Fruit fly (Drosophila melanogaster) whole organism, embryonic: Measurements from ENCODE around the gene Spec2.

ENCODE experiments used
- Asciz ChIP-seq: fragments of 200-800 bp; sonication (Bioruptor generic); optimal IDR thresholded peaks from 2 replicates; lab custom pipeline; 2017; ENCODE audit warnings: missing biosample characterization, mild to moderate bottlenecking, missing genetic modification characterization, missing genetic modification reagents
- Atf-2 ChIP-seq: fragments of 200-800 bp; sonication (Bioruptor generic); optimal IDR thresholded peaks from 2 replicates; lab custom pipeline; 2016; ENCODE audit warnings: missing biosample characterization, missing genetic modification characterization
- CG10209 ChIP-seq: fragments of 200-800 bp; sonication (Bioruptor generic); optimal IDR thresholded peaks from 3 replicates; lab custom pipeline; 2017; ENCODE audit warnings: missing biosample characterization, mild to moderate bottlenecking, missing genetic modification characterization, missing genetic modification reagents
- CG10431 ChIP-seq: fragments of 200-800 bp; sonication (Bioruptor generic); optimal IDR thresholded peaks from 3 replicates; lab custom pipeline; 2018; ENCODE audit warnings: missing biosample characterization, mild to moderate bottlenecking, missing genetic modification characterization
- CG10959 ChIP-seq: fragments of 200-800 bp; sonication (Bioruptor generic); IDR thresholded peaks from 2 replicates; pipeline ENCODE4 v1.3.6; 2022; ENCODE audit warnings: missing biosample characterization, missing genetic modification characterization
- CG11723 ChIP-seq: fragments of 200-800 bp; sonication (Bioruptor generic); optimal IDR thresholded peaks from 2 replicates; lab custom pipeline; 2017; ENCODE audit warnings: missing biosample characterization, mild to moderate bottlenecking, missing genetic modification characterization
- CG13296 ChIP-seq: fragments of 200-800 bp; sonication (Bioruptor generic); optimal IDR thresholded peaks from 3 replicates; lab custom pipeline; 2018; ENCODE audit warnings: missing biosample characterization, mild to moderate bottlenecking, missing genetic modification characterization
- CG13894 ChIP-seq: fragments of 200-800 bp; sonication (Bioruptor generic); optimal IDR thresholded peaks from 3 replicates; lab custom pipeline; 2018; ENCODE audit warnings: missing biosample characterization, mild to moderate bottlenecking, missing genetic modification characterization, moderate library complexity
- CG15011 ChIP-seq: fragments of 200-800 bp; sonication (Bioruptor generic); optimal IDR thresholded peaks from 3 replicates; lab custom pipeline; 2018; ENCODE audit warnings: missing biosample characterization, mild to moderate bottlenecking, missing genetic modification characterization
- CG16779 ChIP-seq: fragments of 200-800 bp; sonication (Bioruptor generic); IDR thresholded peaks from 2 replicates; pipeline ENCODE4 v1.3.6; 2022; ENCODE audit warnings: missing biosample characterization, missing genetic modification characterization
- CG16863 ChIP-seq: fragments of 200-800 bp; sonication (Bioruptor generic); optimal IDR thresholded peaks from 3 replicates; lab custom pipeline; 2016; ENCODE audit warnings: missing biosample characterization, missing genetic modification characterization
- CG17361 ChIP-seq: fragments of 200-800 bp; sonication (Bioruptor generic); IDR thresholded peaks from 3 replicates; pipeline ENCODE4 v1.3.6; 2022; ENCODE audit warnings: missing biosample characterization, missing genetic modification characterization
- CG17612 ChIP-seq: fragments of 200-800 bp; sonication (Bioruptor generic); IDR thresholded peaks from 2 replicates; pipeline ENCODE4 v1.3.6; 2022; ENCODE audit warnings: missing biosample characterization, missing genetic modification characterization
- CG1792 ChIP-seq: fragments of 200-800 bp; sonication (Bioruptor generic); optimal IDR thresholded peaks from 2 replicates; lab custom pipeline; 2016; ENCODE audit warnings: missing biosample characterization, missing genetic modification characterization
- CG18262 ChIP-seq: fragments of 200-800 bp; optimal IDR thresholded peaks from 3 replicates; lab custom pipeline; 2019; ENCODE audit warnings: missing biosample characterization, mild to moderate bottlenecking, missing genetic modification characterization, moderate library complexity
- CG34376 ChIP-seq: fragments of 200-800 bp; sonication (Bioruptor generic); optimal IDR thresholded peaks from 2 replicates; lab custom pipeline; 2018; ENCODE audit warnings: missing biosample characterization, mild to moderate bottlenecking, missing genetic modification characterization
- CG3726 ChIP-seq: fragments of 200-800 bp; sonication (Bioruptor generic); IDR thresholded peaks from 3 replicates; pipeline ENCODE4, ENCODE4 v1.3.6; 2022; ENCODE audit warnings: missing biosample characterization, missing genetic modification characterization
- CG42726 ChIP-seq: fragments of 200-800 bp; sonication (Bioruptor generic); IDR thresholded peaks from 2 replicates; pipeline ENCODE4 v1.3.6; 2022; ENCODE audit warnings: missing biosample characterization, missing genetic modification characterization; ENCODE audit not compliant: partially characterized antibody
- CG4360 ChIP-seq: fragments of 200-800 bp; sonication (Bioruptor generic); IDR thresholded peaks from 2 replicates; pipeline ENCODE4 v1.3.6; 2022; ENCODE audit warnings: missing biosample characterization, missing genetic modification characterization
- CG4617 ChIP-seq: fragments of 200-800 bp; sonication (Bioruptor generic); optimal IDR thresholded peaks from 3 replicates; lab custom pipeline; 2016; ENCODE audit warnings: missing biosample characterization, missing genetic modification characterization, borderline replicate concordance
- CG6765 ChIP-seq: fragments of 200-800 bp; sonication (Bioruptor generic); optimal IDR thresholded peaks from 3 replicates; lab custom pipeline; 2017; ENCODE audit warnings: missing biosample characterization, mild to moderate bottlenecking, missing genetic modification characterization
- CG9797 ChIP-seq: fragments of 200-800 bp; sonication (Bioruptor generic); optimal IDR thresholded peaks from 3 replicates; lab custom pipeline; 2018; ENCODE audit warnings: missing biosample characterization, mild to moderate bottlenecking, missing genetic modification characterization
- Dbx ChIP-seq: fragments of 200-800 bp; sonication (Bioruptor generic); IDR thresholded peaks from 3 replicates; pipeline ENCODE4 v1.3.6; 2022; ENCODE audit warnings: missing biosample characterization, missing genetic modification characterization
- Fer3 ChIP-seq: fragments of 200-800 bp; sonication (Bioruptor generic); optimal IDR thresholded peaks from 2 replicates; lab custom pipeline; 2018; ENCODE audit warnings: missing biosample characterization, mild to moderate bottlenecking, missing genetic modification characterization, moderate library complexity
- HLH4C ChIP-seq: fragments of 200-800 bp; sonication (Bioruptor generic); IDR thresholded peaks from 3 replicates; pipeline ENCODE4 v1.3.6; 2022; ENCODE audit warnings: missing biosample characterization, missing genetic modification characterization; ENCODE audit not compliant: partially characterized antibody
- Hmr ChIP-seq: fragments of 200-800 bp; sonication (Bioruptor generic); optimal IDR thresholded peaks from 3 replicates; lab custom pipeline; 2017; ENCODE audit warnings: mild to moderate bottlenecking, missing biosample characterization, missing genetic modification reagents, missing genetic modification characterization
- MESR4 ChIP-seq: fragments of 200-800 bp; sonication (Bioruptor generic); optimal IDR thresholded peaks from 2 replicates; lab custom pipeline; 2018; ENCODE audit warnings: missing biosample characterization, mild to moderate bottlenecking, missing genetic modification characterization, moderate library complexity
- Meics ChIP-seq: fragments of 200-800 bp; sonication (Bioruptor generic); optimal IDR thresholded peaks from 2 replicates; lab custom pipeline; 2017; ENCODE audit warnings: missing biosample characterization, mild to moderate bottlenecking, missing genetic modification characterization
- Side ChIP-seq: fragments of 200-800 bp; sonication (Bioruptor generic); optimal IDR thresholded peaks from 2 replicates; lab custom pipeline; 2016; ENCODE audit warnings: missing biosample characterization, missing genetic modification characterization
- Tbp ChIP-seq: fragments of >200 bp; optimal IDR thresholded peaks from 2 replicates; lab custom pipeline; 2018; ENCODE audit warnings: missing biosample characterization, missing genetic modification characterization
- ab ChIP-seq: fragments of 200-800 bp; sonication (Bioruptor generic); optimal IDR thresholded peaks from 2 replicates; lab custom pipeline; 2016; ENCODE audit warnings: missing biosample characterization, missing genetic modification characterization
- ase ChIP-seq: fragments of 200-800 bp; sonication (Bioruptor generic); IDR thresholded peaks from 3 replicates; pipeline ENCODE4 v1.3.6; 2022; ENCODE audit warnings: missing biosample characterization, missing genetic modification characterization
- bab2 ChIP-seq: fragments of 200-800 bp; sonication (Bioruptor generic); optimal IDR thresholded peaks from 2 replicates; lab custom pipeline; 2016; ENCODE audit warnings: missing biosample characterization, missing genetic modification characterization
- cad ChIP-seq: fragments of >200 bp; optimal IDR thresholded peaks from 2 replicates; lab custom pipeline; 2017; ENCODE audit warnings: missing biosample characterization, missing genetic modification characterization
- dm ChIP-seq: fragments of 200-800 bp; sonication (Bioruptor generic); optimal IDR thresholded peaks from 3 replicates; lab custom pipeline; 2016; ENCODE audit warnings: missing biosample characterization, missing genetic modification characterization
- dysf ChIP-seq: fragments of 200-800 bp; sonication (Bioruptor generic); IDR thresholded peaks from 3 replicates; pipeline ENCODE4 v1.3.6; 2022; ENCODE audit warnings: missing biosample characterization, missing genetic modification characterization
- en ChIP-seq: fragments of 200-800 bp; sonication (Bioruptor generic); optimal IDR thresholded peaks from 2 replicates; lab custom pipeline; 2016; ENCODE audit warnings: missing biosample characterization, missing genetic modification characterization
- fd102C ChIP-seq: fragments of 200-800 bp; sonication (Bioruptor generic); optimal IDR thresholded peaks from 2 replicates; lab custom pipeline; 2018; ENCODE audit warnings: missing biosample characterization, mild to moderate bottlenecking, missing genetic modification characterization, moderate library complexity
- fu2 ChIP-seq: fragments of 200-800 bp; sonication (Bioruptor generic); optimal IDR thresholded peaks from 2 replicates; lab custom pipeline; 2016; ENCODE audit warnings: missing biosample characterization, missing genetic modification characterization
- h ChIP-seq: fragments of >200 bp; optimal IDR thresholded peaks from 2 replicates; lab custom pipeline; 2017
- lmd ChIP-seq: fragments of 200-800 bp; sonication (Bioruptor generic); IDR thresholded peaks from 2 replicates; pipeline ENCODE4 v1.3.6; 2022; ENCODE audit warnings: missing biosample characterization, missing genetic modification characterization
- pfk ChIP-seq: fragments of 200-800 bp; sonication (Bioruptor generic); optimal IDR thresholded peaks from 2 replicates; lab custom pipeline; 2018; ENCODE audit warnings: missing biosample characterization, mild to moderate bottlenecking, missing genetic modification characterization, moderate library complexity
- repo ChIP-seq: fragments of 200-800 bp; sonication (Bioruptor generic); optimal IDR thresholded peaks from 2 replicates; lab custom pipeline; 2016; ENCODE audit warnings: missing biosample characterization, missing genetic modification characterization
- sc ChIP-seq, 3 experiments: fragments of >200 bp in 2 of 3; fragments of 200-800 bp in 1 of 3; sonication (Bioruptor generic) in 1 of 3; optimal IDR thresholded peaks; 2 replicates in 2 of 3; 3 replicates in 1 of 3; lab custom pipeline; 2017; ENCODE audit warnings: mild to moderate bottlenecking in 1 of 3, missing biosample characterization in 1 of 3, missing genetic modification characterization in 1 of 3, missing genetic modification reagents in 1 of 3
- sd ChIP-seq: fragments of 200-800 bp; sonication (Bioruptor generic); optimal IDR thresholded peaks from 3 replicates; lab custom pipeline; 2018; ENCODE audit warnings: missing biosample characterization, mild to moderate bottlenecking, missing genetic modification characterization, moderate library complexity
- sens-2 ChIP-seq: fragments of 200-800 bp; sonication (Bioruptor generic); IDR thresholded peaks from 2 replicates; pipeline ENCODE4 v1.3.6; 2022; ENCODE audit warnings: missing biosample characterization, missing genetic modification characterization
- sug ChIP-seq: fragments of 200-800 bp; optimal IDR thresholded peaks from 2 replicates; lab custom pipeline; 2019; ENCODE audit warnings: missing biosample characterization, mild to moderate bottlenecking, missing genetic modification characterization, moderate library complexity
- tll ChIP-seq, 2 experiments: fragments of 200-800 bp in 1 of 2; fragments of >200 bp in 1 of 2; sonication (Bioruptor generic) in 1 of 2; optimal IDR thresholded peaks; 2 replicates each; lab custom pipeline; 2017 to 2019; ENCODE audit warnings: missing biosample characterization in 2 of 2, missing genetic modification characterization in 2 of 2, mild to moderate bottlenecking in 1 of 2, moderate library complexity in 1 of 2
- zf30C ChIP-seq: fragments of 200-800 bp; sonication (Bioruptor generic); optimal IDR thresholded peaks from 3 replicates; lab custom pipeline; 2018; ENCODE audit warnings: missing biosample characterization, mild to moderate bottlenecking, missing genetic modification characterization

Gene Spec2

dm6 chr3R:5624115-5624878 is at the start of gene Spec2, which contains the start of the genes Dph4 and RpL13A (continued):
- peak; percentile 100 for TF ChIP-seq MESR4
- TF ChIP-seq Meics (GFP tag; lab: Kevin White, UChicago) = peak; percentile 97
- no peak for TF ChIP-seq h
- peak; percentile 94 for TF ChIP-seq CG10209 (GFP tag; lab: Kevin White, UChicago)
- no peak for TF ChIP-seq CG4360 (GFP tag; lab: Robert Waterston, UW)
- TF ChIP-seq sug (tag; lab: Kevin White, UChicago) = peak; percentile 91
- peak; percentile 83 for TF ChIP-seq CG4617 (GFP tag; lab: Kevin White, UChicago)
- TF ChIP-seq dm = peak; percentile 97
- peak; percentile 92 for TF ChIP-seq Asciz
- peak; percentile 92 for TF ChIP-seq CG10431
- peak; percentile 88 for TF ChIP-seq fu2 (GFP tag; lab: Kevin White, UChicago)
- TF ChIP-seq CG11723 (GFP tag; lab: Kevin White, UChicago) = peak; percentile 93
- peak; percentile 96 for TF ChIP-seq Side
- no peak for TF ChIP-seq Dbx (GFP tag; lab: Robert Waterston, UW)
- TF ChIP-seq pfk (GFP tag; lab: Kevin White, UChicago) = peak; percentile 84
- no peak for TF ChIP-seq cad
- no peak for TF ChIP-seq dysf
- TF ChIP-seq sd (tag; lab: Kevin White, UChicago) = no peak
- no peak for TF ChIP-seq HLH4C
- no peak for TF ChIP-seq lmd (GFP tag; lab: Robert Waterston, UW)
- TF ChIP-seq Tbp (GFP tag; lab: Kevin White, UChicago) = peak; percentile 52
- peak; percentile 59 for TF ChIP-seq zf30C (GFP tag; lab: Kevin White, UChicago)
- peak; percentile 81 for TF ChIP-seq repo
- TF ChIP-seq CG16779 = no peak
- TF ChIP-seq Atf-2 (GFP tag; lab: Kevin White, UChicago) = peak; percentile 88
- peak; percentile 16 for TF ChIP-seq ab (GFP tag; lab: Kevin White, UChicago)
- TF ChIP-seq sc (optimal IDR thresholded peaks at IDR 0.05; lab: Kevin White, UChicago) = no peak
- peak; percentile 86 for TF ChIP-seq sc (GFP tag; optimal IDR thresholded peaks at IDR 0.05; lab: Kevin White, UChicago)
- TF ChIP-seq CG3726 (GFP tag; lab: Robert Waterston, UW) = no peak
- TF ChIP-seq ase = no peak
- no peak for TF ChIP-seq CG17612 (GFP tag; lab: Robert Waterston, UW)
- no peak for TF ChIP-seq CG17361 (GFP tag; lab: Robert Waterston, UW)
- TF ChIP-seq CG16863 = peak; percentile 86
- peak; percentile 98 for TF ChIP-seq CG9797
- TF ChIP-seq CG13296 (GFP tag; lab: Kevin White, UChicago) = peak; percentile 95
- no peak for TF ChIP-seq CG42726 (GFP tag; lab: Robert Waterston, UW)
- peak; percentile 88 for TF ChIP-seq CG1792 (GFP tag; lab: Kevin White, UChicago)
- TF ChIP-seq sens-2 (GFP tag; lab: Robert Waterston, UW) = no peak
- peak; percentile 82 for TF ChIP-seq CG18262 (tag; lab: Kevin White, UChicago)
- TF ChIP-seq CG13894 (tag; lab: Kevin White, UChicago) = peak; percentile 82
- peak; percentile 92 for TF ChIP-seq en (GFP tag; lab: Kevin White, UChicago)
- peak; percentile 87 for TF ChIP-seq fd102C (GFP tag; lab: Kevin White, UChicago)
- no peak for TF ChIP-seq CG10959 (GFP tag; lab: Robert Waterston, UW)
- TF ChIP-seq CG6765 (GFP tag; lab: Kevin White, UChicago) = peak; percentile 97
- peak; percentile 98 for TF ChIP-seq CG34376 (GFP tag; lab: Kevin White, UChicago)
- TF ChIP-seq Fer3 (tag; lab: Kevin White, UChicago) = peak; percentile 92
- TF ChIP-seq bab2 (GFP tag; lab: Kevin White, UChicago) = peak; percentile 77
- peak; percentile 91 for TF ChIP-seq CG15011 (GFP tag; lab: Kevin White, UChicago)
- peak; percentile 32 to 61 for TF ChIP-seq tll (GFP tag; optimal IDR thresholded peaks at IDR 0.05; lab: Kevin White, UChicago)
- TF ChIP-seq Hmr (GFP tag; lab: Kevin White, UChicago) = peak; percentile 98
